Worm (Caenorhabditis elegans): ENCODE data around the gene ZK994.6.

DNA sequence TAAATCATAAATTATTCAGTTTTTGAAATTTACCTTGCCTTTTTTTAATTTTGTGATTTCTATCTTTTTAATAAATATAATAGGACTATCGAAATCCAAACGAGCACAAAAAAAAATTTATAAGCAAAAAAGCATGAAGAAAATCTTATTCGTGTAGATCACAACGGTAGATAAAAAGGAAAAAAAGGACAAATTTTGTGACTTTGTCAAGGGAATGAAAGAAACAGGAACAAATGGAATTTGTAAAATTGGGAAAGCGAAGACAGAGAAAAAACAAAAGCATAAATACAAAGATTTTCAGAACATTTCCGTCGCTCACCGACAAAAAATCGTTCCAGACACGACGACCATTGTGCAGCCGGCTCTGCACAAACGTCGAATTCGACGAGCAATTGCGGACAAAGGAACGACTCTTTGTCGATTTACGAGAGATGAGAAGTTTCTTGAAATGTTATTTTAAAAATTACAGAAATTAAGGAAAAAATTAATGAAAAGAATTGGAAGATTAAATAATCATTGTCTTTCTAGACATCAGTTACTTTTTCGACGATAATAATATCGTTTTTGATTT, 11.7 kb upstream of the ZK994.6 start, which contains the start of gene F45F2.10:
- no peak for TF ChIP-seq F13C5.2 (tag; optimal IDR thresholded peaks at IDR 0.05)
- TF ChIP-seq ceh-36 (tag; optimal IDR thresholded peaks at IDR 0.05) = no peak
- TF ChIP-seq ama-1 (optimal IDR thresholded peaks at IDR 0.05) = no peak
- no peak for TF ChIP-seq scrt-1 (GFP tag; IDR thresholded peaks at IDR 0.05)
- no peak for TF ChIP-seq flt-1 (GFP tag; IDR thresholded peaks at IDR 0.05)
- no peak for TF ChIP-seq ceh-13 (GFP tag; optimal IDR thresholded peaks at IDR 0.05)
- TF ChIP-seq sea-1 (GFP tag; conservative IDR thresholded peaks at IDR 0.05) = no peak
- no peak for TF ChIP-seq hnd-1 (tag; optimal IDR thresholded peaks at IDR 0.05)
